Worm (Caenorhabditis elegans) whole organism, mixed stage, embryonic: Measurements from ENCODE around the gene F31E9.6.
"Not testable (repeated sequence)": the region's sequence is repeated elsewhere in the genome, so short reads cannot be mapped to it uniquely, and the experiment has no call there.

ENCODE experiments used
- M03D4.4 ChIP-seq: sonication (generic microtip); optimal IDR thresholded peaks from 2 replicates; lab custom pipeline; 2017; ENCODE audit warnings: mild to moderate bottlenecking, missing genetic modification characterization, missing compliant biosample characterization
- blmp-1 ChIP-seq: fragments of 150-350 bp; optimal IDR thresholded peaks from 2 replicates; lab custom pipeline; 2014; ENCODE audit warnings: missing biosample characterization, missing genetic modification characterization
- ceh-39 ChIP-seq: fragments of 150-350 bp; optimal IDR thresholded peaks from 2 replicates; lab custom pipeline; 2014; ENCODE audit warnings: missing biosample characterization, missing genetic modification characterization
- ceh-43 ChIP-seq: fragments of 200-800 bp; sonication (Bioruptor generic); optimal IDR thresholded peaks from 2 replicates; lab custom pipeline; 2018; ENCODE audit warnings: mild to moderate bottlenecking, missing genetic modification characterization, moderate library complexity, missing compliant biosample characterization
- ces-1 ChIP-seq: fragments of 150-350 bp; optimal IDR thresholded peaks from 2 replicates; lab custom pipeline; 2014; ENCODE audit warnings: missing biosample characterization, missing genetic modification reagents, missing genetic modification characterization
- cnd-1 ChIP-seq: fragments of 200-800 bp; sonication (Bioruptor generic); optimal IDR thresholded peaks from 2 replicates; lab custom pipeline; 2018; ENCODE audit warnings: mild to moderate bottlenecking, missing genetic modification characterization, missing compliant biosample characterization
- elt-1 ChIP-seq: sonication (generic microtip); optimal IDR thresholded peaks from 2 replicates; lab custom pipeline; 2017; ENCODE audit warnings: missing genetic modification characterization, mild to moderate bottlenecking, missing compliant biosample characterization, antibody characterized with exemption, moderate library complexity, borderline replicate concordance; ENCODE audit not compliant: insufficient read depth
- ham-2 ChIP-seq: fragments of 200-800 bp; sonication (Bioruptor generic); optimal IDR thresholded peaks from 2 replicates; lab custom pipeline; 2018; ENCODE audit warnings: mild to moderate bottlenecking, missing genetic modification characterization, missing compliant biosample characterization
- hlh-1 ChIP-seq: fragments of 150-350 bp; optimal IDR thresholded peaks from 2 replicates; lab custom pipeline; 2014; ENCODE audit warnings: missing biosample characterization, missing genetic modification reagents, missing genetic modification characterization
- lin-13 ChIP-seq: fragments of 150-350 bp; optimal IDR thresholded peaks from 2 replicates; lab custom pipeline; 2014; ENCODE audit warnings: missing biosample characterization, missing genetic modification characterization
- lin-32 ChIP-seq: fragments of 200-800 bp; sonication (Bioruptor generic); optimal IDR thresholded peaks from 2 replicates; lab custom pipeline; 2018; ENCODE audit warnings: mild to moderate bottlenecking, missing genetic modification characterization, missing compliant biosample characterization
- mab-5 ChIP-seq: fragments of 150-350 bp; optimal IDR thresholded peaks from 2 replicates; lab custom pipeline; 2014; ENCODE audit warnings: missing biosample characterization, missing genetic modification characterization
- mep-1 ChIP-seq: fragments of 150-350 bp; optimal IDR thresholded peaks from 2 replicates; lab custom pipeline; 2017; ENCODE audit warnings: missing biosample characterization, missing genetic modification reagents, missing genetic modification characterization, inconsistent platforms
- mls-2 ChIP-seq: sonication (generic microtip); optimal IDR thresholded peaks from 2 replicates; lab custom pipeline; 2016; ENCODE audit warnings: mild to moderate bottlenecking, missing genetic modification characterization, moderate library complexity, missing compliant biosample characterization
- nhr-237 ChIP-seq: fragments of 150-350 bp; optimal IDR thresholded peaks from 2 replicates; lab custom pipeline; 2014; ENCODE audit warnings: missing biosample characterization, missing genetic modification characterization
- nhr-28 ChIP-seq: fragments of 150-350 bp; optimal IDR thresholded peaks from 2 replicates; lab custom pipeline; 2014; ENCODE audit warnings: missing biosample characterization, missing genetic modification characterization
- nhr-76 ChIP-seq: sonication (generic microtip); optimal IDR thresholded peaks from 2 replicates; lab custom pipeline; 2017; ENCODE audit warnings: missing biosample characterization, missing genetic modification characterization
- pha-4 ChIP-seq: fragments of 150-350 bp; optimal IDR thresholded peaks from 2 replicates; lab custom pipeline; 2018; ENCODE audit warnings: missing biosample characterization, missing genetic modification reagents, missing genetic modification characterization
- sem-2 ChIP-seq: fragments of 200-800 bp; sonication (Bioruptor generic); optimal IDR thresholded peaks from 2 replicates; lab custom pipeline; 2018; ENCODE audit warnings: mild to moderate bottlenecking, missing genetic modification characterization, missing compliant biosample characterization
- snpc-4 ChIP-seq: fragments of 150-350 bp; optimal IDR thresholded peaks from 2 replicates; lab custom pipeline; 2014; ENCODE audit warnings: missing biosample characterization, missing genetic modification characterization
- sptf-1 ChIP-seq: sonication (generic microtip); optimal IDR thresholded peaks from 2 replicates; lab custom pipeline; 2017; ENCODE audit warnings: mild to moderate bottlenecking, missing genetic modification characterization, moderate library complexity, missing compliant biosample characterization
- tbx-8 ChIP-seq: fragments of 200-800 bp; sonication (Bioruptor generic); optimal IDR thresholded peaks from 2 replicates; lab custom pipeline; 2018; ENCODE audit warnings: mild to moderate bottlenecking, missing genetic modification characterization, moderate library complexity, missing compliant biosample characterization
- unc-120 ChIP-seq: sonication (generic microtip); optimal IDR thresholded peaks from 2 replicates; lab custom pipeline; 2017; ENCODE audit warnings: missing genetic modification characterization, missing compliant biosample characterization; ENCODE audit not compliant: poor library complexity, severe bottlenecking
- unc-39 ChIP-seq: fragments of 150-350 bp; optimal IDR thresholded peaks from 2 replicates; lab custom pipeline; 2014; ENCODE audit warnings: missing biosample characterization, missing genetic modification characterization
- unc-62 ChIP-seq: fragments of 150-350 bp; optimal IDR thresholded peaks from 2 replicates; lab custom pipeline; 2014; ENCODE audit warnings: missing biosample characterization, missing genetic modification reagents, missing genetic modification characterization
- zip-8 ChIP-seq: fragments of 150-350 bp; optimal IDR thresholded peaks from 2 replicates; lab custom pipeline; 2014; ENCODE audit warnings: missing biosample characterization, missing genetic modification characterization
- ztf-11 ChIP-seq: fragments of 150-350 bp; optimal IDR thresholded peaks from 2 replicates; lab custom pipeline; 2014; ENCODE audit warnings: missing biosample characterization, missing genetic modification characterization

The F31E9.6 gene

DNA sequence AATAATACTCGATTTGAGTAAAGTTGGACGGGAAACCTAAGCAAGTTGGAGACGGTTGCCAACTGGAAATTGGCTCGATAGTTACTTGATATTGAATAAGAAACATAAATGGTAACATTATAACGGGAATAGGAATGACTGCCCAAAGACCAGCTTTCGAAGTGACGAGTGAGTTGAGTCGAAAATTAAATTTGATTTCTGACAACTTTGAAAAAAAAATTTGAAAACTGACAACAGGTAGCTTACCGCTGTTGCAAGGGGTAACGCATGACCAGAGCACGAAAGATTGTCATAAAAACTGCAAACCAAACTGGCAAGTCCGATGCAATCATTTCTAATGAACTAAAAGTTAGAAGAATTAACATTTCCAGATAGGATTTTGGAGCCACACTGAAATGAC is 22.2 kb downstream of the F31E9.6 start:
- no peak for TF ChIP-seq blmp-1
- no peak for TF ChIP-seq lin-13 (tag; lab: Kevin White, UChicago)
- TF ChIP-seq cnd-1: no peak
- no peak for TF ChIP-seq snpc-4 (tag; lab: Kevin White, UChicago)
- no peak for TF ChIP-seq elt-1 (tag; lab: Kevin White, UChicago)
- no peak for TF ChIP-seq unc-39 (tag; lab: Kevin White, UChicago)
- no peak for TF ChIP-seq pha-4 (tag; lab: Kevin White, UChicago)
- no peak for TF ChIP-seq ces-1 (GFP tag; lab: Kevin White, UChicago)
- no peak for TF ChIP-seq mls-2 (tag; lab: Kevin White, UChicago)
- TF ChIP-seq unc-120: no peak
- TF ChIP-seq tbx-8: no peak
- TF ChIP-seq, all 35 proteins: peak for 0

- TF ChIP-seq blmp-1 (no peak), nhr-76 (tag; lab: Kevin White, UChicago) (no peak), lin-13 (tag; lab: Kevin White, UChicago) (no peak), nhr-28 (no peak), sem-2 (GFP tag; lab: Kevin White, UChicago) (no peak)
Observed at ce11 chrV:17284159-17284558, 30.8 kb downstream of the F31E9.6 start.

DNA sequence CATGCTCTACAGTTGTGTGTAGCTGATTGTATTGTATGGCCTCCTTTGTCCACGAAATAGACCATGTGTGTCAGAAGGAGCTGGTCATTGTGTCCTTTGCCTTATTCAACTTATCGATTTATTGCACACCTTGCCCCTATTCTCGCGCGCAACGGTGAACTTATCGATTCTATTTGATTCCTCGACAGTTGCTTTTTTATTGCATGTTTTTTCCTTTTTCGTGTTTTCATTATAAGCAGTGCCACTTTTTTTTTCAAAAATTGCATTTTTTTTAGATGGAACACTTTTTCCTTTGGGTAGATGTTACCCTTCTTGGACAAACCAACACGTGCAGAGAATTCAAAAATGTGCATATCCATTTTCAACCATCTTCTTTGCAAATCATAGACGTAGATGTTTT is 41.7 kb downstream of the F31E9.6 start, which contains the start of gene K10G4.10:
TSS of gene K10G4.10 (plus strand) at position 301 of the 400 bp plus-strand sequence.
- TF ChIP-seq unc-62 (no peak), blmp-1 (no peak), sem-2 (GFP tag; lab: Kevin White, UChicago) (no peak), lin-32 (GFP tag; lab: Kevin White, UChicago) (no peak), snpc-4 (tag; lab: Kevin White, UChicago) (no peak), ceh-43 (GFP tag; lab: Kevin White, UChicago) (no peak), zip-8 (tag; lab: Kevin White, UChicago) (no peak), nhr-237 (no peak), M03D4.4 (no peak), nhr-28 (no peak), mab-5 (tag; lab: Kevin White, UChicago) (no peak), mls-2 (tag; lab: Kevin White, UChicago) (no peak), ham-2 (no peak), sptf-1 (tag; lab: Kevin White, UChicago) (no peak), hlh-1 (tag; lab: Kevin White, UChicago) (no peak), unc-120 (no peak)

- TF ChIP-seq ztf-11 (tag; lab: Kevin White, UChicago) (no peak), ceh-39 (tag; lab: Kevin White, UChicago) (no peak), zip-8 (tag; lab: Kevin White, UChicago) (no peak), sem-2 (GFP tag; lab: Kevin White, UChicago) (no peak)
Observed at ce11 chrV:17272112-17272511, 42.8 kb downstream of the F31E9.6 start.

DNA sequence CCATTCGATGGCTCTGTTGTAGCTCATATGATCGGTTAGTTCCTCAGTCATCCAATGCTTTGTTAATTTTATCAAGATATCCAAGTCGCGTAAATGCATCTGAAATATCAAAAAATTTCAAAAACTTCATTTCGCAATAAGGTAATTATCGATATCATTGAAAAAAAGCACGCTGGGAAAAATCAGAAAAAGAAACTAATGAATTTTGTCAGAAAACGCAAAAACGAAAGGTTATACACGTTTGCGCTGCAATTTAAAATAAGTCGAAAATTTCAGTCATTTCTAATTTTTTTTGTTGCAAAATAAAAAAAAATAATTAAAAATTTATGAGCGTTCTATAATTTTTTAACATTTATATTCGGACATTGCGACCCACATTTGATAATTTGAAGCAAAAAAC is 50.1 kb downstream of the F31E9.6 start, which contains the start of gene K10G4.3:
TSS of gene K10G4.3 (minus strand) at position 101 of the 400 bp plus-strand sequence.
- not testable (repeated sequence) for TF ChIP-seq hlh-1 (tag; lab: Kevin White, UChicago); unc-39 (tag; lab: Kevin White, UChicago); mep-1
